Worm (Caenorhabditis elegans) whole organism, young adult: ENCODE results near the gene clec-9.

ENCODE experiments used
- C17E4.6 ChIP-seq: fragments of 200-800 bp; sonication (Bioruptor generic); IDR thresholded peaks from 2 replicates; pipeline ENCODE4 v1.3.6; 2022; ENCODE audit warnings: missing genetic modification reagents, missing genetic modification characterization, missing compliant biosample characterization
- F22D6.2 ChIP-seq: sonication (generic microtip); optimal IDR thresholded peaks from 2 replicates; lab custom pipeline; 2016; ENCODE audit warnings: mild to moderate bottlenecking, missing genetic modification characterization, missing compliant biosample characterization
- F39B2.1 ChIP-seq: fragments of 200-800 bp; sonication (Bioruptor generic); IDR thresholded peaks from 2 replicates; pipeline ENCODE4 v1.3.6; 2022; ENCODE audit warnings: missing genetic modification reagents, missing genetic modification characterization, missing compliant biosample characterization
- F49E8.2 ChIP-seq: sonication (generic microtip); optimal IDR thresholded peaks from 3 replicates; lab custom pipeline; 2017; ENCODE audit warnings: missing genetic modification characterization, mild to moderate bottlenecking, missing compliant biosample characterization, antibody characterized with exemption, moderate library complexity; ENCODE audit not compliant: insufficient read depth
- F55B11.4 ChIP-seq: sonication (generic microtip); optimal IDR thresholded peaks from 2 replicates; lab custom pipeline; 2016; ENCODE audit warnings: missing compliant biosample characterization, missing genetic modification characterization, borderline replicate concordance; ENCODE audit not compliant: insufficient read depth
- T26A5.8 ChIP-seq: sonication (generic microtip); optimal IDR thresholded peaks from 2 replicates; lab custom pipeline; 2016; ENCODE audit warnings: missing genetic modification characterization, missing compliant biosample characterization
- Y53F4B.3 ChIP-seq: fragments of 200-800 bp; sonication (Bioruptor generic); IDR thresholded peaks from 2 replicates; pipeline ENCODE4 v1.3.6; 2022; ENCODE audit warnings: missing genetic modification reagents, missing genetic modification characterization, missing compliant biosample characterization
- Y53G8AR.9 ChIP-seq: fragments of 200-800 bp; sonication (Bioruptor generic); conservative IDR thresholded peaks from 2 replicates; pipeline ENCODE4 v1.3.6; 2022; ENCODE audit warnings: missing genetic modification reagents, missing genetic modification characterization, missing compliant biosample characterization
- Y79H2A.3 ChIP-seq: fragments of 200-800 bp; sonication (Bioruptor generic); conservative IDR thresholded peaks from 2 replicates; pipeline ENCODE4 v1.3.6; 2022; ENCODE audit warnings: missing genetic modification reagents, missing genetic modification characterization, missing compliant biosample characterization
- attf-3 ChIP-seq: fragments of 200-800 bp; sonication (Bioruptor generic); conservative IDR thresholded peaks from 2 replicates; pipeline ENCODE4 v1.3.6; 2022; ENCODE audit warnings: missing genetic modification reagents, missing genetic modification characterization, missing compliant biosample characterization
- attf-5 ChIP-seq: fragments of 200-800 bp; sonication (Bioruptor generic); optimal IDR thresholded peaks from 2 replicates; lab custom pipeline; 2018; ENCODE audit warnings: mild to moderate bottlenecking, missing genetic modification characterization, missing compliant biosample characterization
- attf-6 ChIP-seq: fragments of 200-800 bp; sonication (Bioruptor generic); IDR thresholded peaks from 2 replicates; pipeline ENCODE4 v1.3.6; 2022; ENCODE audit warnings: missing genetic modification reagents, missing genetic modification characterization, missing compliant biosample characterization
- cebp-1 ChIP-seq, 2 experiments: fragments of 200-800 bp in 1 of 2; sonication (Bioruptor generic) in 1 of 2; sonication (generic microtip) in 1 of 2; IDR thresholded peaks in 1 of 2; optimal IDR thresholded peaks in 1 of 2; 2 replicates each; pipeline versions ENCODE4 v1.3.6 to Lab custom; 2017 to 2022; ENCODE audit warnings: missing compliant biosample characterization in 2 of 2, missing genetic modification characterization in 2 of 2, mild to moderate bottlenecking in 1 of 2, missing genetic modification reagents in 1 of 2, moderate library complexity in 1 of 2
- ceh-40 ChIP-seq: fragments of 200-800 bp; sonication (Bioruptor generic); IDR thresholded peaks from 2 replicates; pipeline ENCODE4 v1.3.6; 2022; ENCODE audit warnings: missing genetic modification characterization, missing compliant biosample characterization
- ceh-79 ChIP-seq: sonication (generic microtip); optimal IDR thresholded peaks from 2 replicates; lab custom pipeline; 2017; ENCODE audit warnings: mild to moderate bottlenecking, missing genetic modification characterization, missing compliant biosample characterization
- dpff-1 ChIP-seq: sonication (generic microtip); optimal IDR thresholded peaks from 2 replicates; lab custom pipeline; 2017; ENCODE audit warnings: mild to moderate bottlenecking, missing genetic modification characterization, missing compliant biosample characterization
- egrh-3 ChIP-seq: fragments of 200-800 bp; sonication (Bioruptor generic); IDR thresholded peaks from 2 replicates; pipeline ENCODE4 v1.3.6; 2022; ENCODE audit warnings: missing genetic modification reagents, missing genetic modification characterization, missing compliant biosample characterization
- hlh-12 ChIP-seq: sonication (generic microtip); optimal IDR thresholded peaks from 2 replicates; lab custom pipeline; 2016; ENCODE audit warnings: missing genetic modification characterization, missing compliant biosample characterization
- hsf-1 ChIP-seq: fragments of 200-800 bp; sonication (Bioruptor generic); IDR thresholded peaks from 2 replicates; pipeline ENCODE4 v1.3.6; 2022; ENCODE audit warnings: missing genetic modification reagents, missing genetic modification characterization, missing compliant biosample characterization
- lag-1 ChIP-seq: fragments of 200-800 bp; sonication (Bioruptor generic); IDR thresholded peaks from 2 replicates; pipeline ENCODE4 v1.3.6; 2022; ENCODE audit warnings: missing genetic modification reagents, missing genetic modification characterization, missing compliant biosample characterization
- lin-40 ChIP-seq: sonication (generic microtip); optimal IDR thresholded peaks from 2 replicates; lab custom pipeline; 2016; ENCODE audit warnings: missing genetic modification characterization, mild to moderate bottlenecking, missing compliant biosample characterization, missing genotype, missing genetic modification reagents
- lsl-1 ChIP-seq: fragments of 200-800 bp; sonication (Bioruptor generic); optimal IDR thresholded peaks from 2 replicates; lab custom pipeline; 2018; ENCODE audit warnings: mild to moderate bottlenecking, missing genetic modification characterization, moderate library complexity, missing compliant biosample characterization
- mes-4 ChIP-seq: sonication (generic microtip); optimal IDR thresholded peaks from 2 replicates; lab custom pipeline; 2016; ENCODE audit warnings: missing genotype, missing genetic modification characterization, missing compliant biosample characterization
- nfya-2 ChIP-seq: fragments of 200-800 bp; sonication (Bioruptor generic); IDR thresholded peaks from 2 replicates; pipeline ENCODE4 v1.3.6; 2022; ENCODE audit warnings: missing genetic modification reagents, missing genetic modification characterization, missing compliant biosample characterization
- pbrm-1 ChIP-seq: fragments of 200-800 bp; sonication (Bioruptor generic); IDR thresholded peaks from 2 replicates; pipeline ENCODE4 v1.3.6; 2022; ENCODE audit warnings: missing genetic modification reagents, missing genetic modification characterization, missing compliant biosample characterization
- sea-2 ChIP-seq: fragments of 200-800 bp; sonication (Bioruptor generic); IDR thresholded peaks from 2 replicates; pipeline ENCODE4 v1.3.6; 2022; ENCODE audit warnings: missing genetic modification characterization, missing compliant biosample characterization
- snpc-4 ChIP-seq, 5 experiments: fragments of 150-350 bp in 1 of 5; sonication (generic microtip) in 4 of 5; optimal IDR thresholded peaks; 2 replicates each; lab custom pipeline; 2014 to 2018; ENCODE audit warnings: missing genetic modification characterization in 5 of 5, missing biosample characterization in 3 of 5, antibody characterized with exemption in 2 of 5, mild to moderate bottlenecking in 2 of 5, missing compliant biosample characterization in 2 of 5, missing genotype in 2 of 5, moderate library complexity in 2 of 5, missing genetic modification reagents in 1 of 5
- tbp1 ChIP-seq: fragments of 200-800 bp; sonication (Bioruptor generic); optimal IDR thresholded peaks from 2 replicates; lab custom pipeline; 2018; ENCODE audit warnings: mild to moderate bottlenecking, missing genetic modification characterization, missing compliant biosample characterization
- unc-130 ChIP-seq: sonication (generic microtip); optimal IDR thresholded peaks from 2 replicates; lab custom pipeline; 2016; ENCODE audit warnings: missing genetic modification reagents, missing genetic modification characterization, missing compliant biosample characterization
- unc-62 ChIP-seq: fragments of 150-350 bp; optimal IDR thresholded peaks from 2 replicates; lab custom pipeline; 2014; ENCODE audit warnings: missing biosample characterization, missing genetic modification reagents, missing genetic modification characterization
- zim-3 ChIP-seq: sonication (generic microtip); optimal IDR thresholded peaks from 2 replicates; lab custom pipeline; 2017; ENCODE audit warnings: mild to moderate bottlenecking, missing genetic modification characterization, moderate library complexity, missing compliant biosample characterization
- ztf-18 ChIP-seq: sonication (generic microtip); optimal IDR thresholded peaks from 2 replicates; lab custom pipeline; 2016; ENCODE audit warnings: missing genotype, mild to moderate bottlenecking, missing genetic modification characterization, missing compliant biosample characterization
- ztf-22 ChIP-seq: fragments of 200-800 bp; sonication (Bioruptor generic); optimal IDR thresholded peaks from 2 replicates; lab custom pipeline; 2018; ENCODE audit warnings: mild to moderate bottlenecking, missing genetic modification characterization, moderate library complexity, missing compliant biosample characterization
- ztf-26 ChIP-seq: sonication (generic microtip); optimal IDR thresholded peaks from 2 replicates; lab custom pipeline; 2017; ENCODE audit warnings: missing genetic modification characterization, missing compliant biosample characterization

The clec-9 gene

DNA sequence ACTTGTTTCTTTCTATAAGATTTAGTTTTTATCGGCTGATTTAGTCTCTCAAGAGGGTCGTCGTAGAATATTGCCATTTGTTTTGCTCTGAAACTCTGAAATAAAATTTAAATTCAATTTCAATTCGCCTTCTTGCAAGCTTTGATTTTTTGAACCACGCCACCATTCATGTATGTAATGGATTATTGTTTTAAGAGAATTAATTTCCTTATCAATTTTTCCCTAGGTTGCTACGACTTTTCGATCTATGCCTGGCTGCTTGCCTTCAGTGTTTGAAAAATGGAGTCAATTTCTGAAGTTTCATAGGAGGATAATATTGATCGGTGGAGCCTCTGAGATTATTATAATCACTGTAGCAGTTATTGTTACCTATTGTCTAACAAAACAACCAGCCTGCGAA lies 29.1 kb upstream of the clec-9 start, which contains the start of the genes clec-38 and clec-34:
Gene clec-38 (minus strand): TSS at position 101 of the 400 bp plus-strand sequence.
Gene clec-34 (plus strand): TSS at position 248 of the 400 bp plus-strand sequence.
- TF ChIP-seq pbrm-1 (no peak), attf-3 (GFP tag; lab: Robert Waterston, UW) (no peak), F39B2.1 (no peak), tbp1 (GFP tag; lab: Kevin White, UChicago) (no peak)

DNA sequence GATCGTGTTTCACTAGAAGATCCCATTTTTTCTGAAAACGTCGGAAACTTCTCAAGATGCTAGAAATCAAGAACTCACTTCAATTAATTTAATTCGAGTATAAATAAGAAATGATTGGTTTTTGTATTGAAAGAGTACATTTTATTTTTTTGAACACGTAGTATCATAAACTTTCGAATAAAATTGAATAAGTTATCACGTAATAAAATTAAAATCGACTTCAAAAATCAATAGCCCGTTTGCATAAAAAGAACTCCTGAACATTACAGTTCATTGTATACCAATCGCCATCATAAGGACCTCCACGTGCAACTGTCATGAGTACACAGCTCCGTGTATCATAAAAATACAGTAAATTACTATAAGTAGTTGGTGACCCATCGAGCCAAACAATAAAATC lies 27.2 kb upstream of the clec-9 start, which contains the start of gene T25E12.16:
Gene T25E12.16 (minus strand): TSS at position 101 of the 400 bp plus-strand sequence.
- TF ChIP-seq F22D6.2 (no peak), hlh-12 (tag; lab: Kevin White, UChicago) (no peak), unc-130 (no peak), zim-3 (tag; lab: Kevin White, UChicago) (no peak), cebp-1 (GFP tag; IDR thresholded peaks at IDR 0.05; lab: Robert Waterston, UW) (no peak), cebp-1 (tag; optimal IDR thresholded peaks at IDR 0.05; lab: Kevin White, UChicago) (no peak), Y53G8AR.9 (GFP tag; lab: Robert Waterston, UW) (no peak), sea-2 (GFP tag; lab: Robert Waterston, UW) (no peak), Y79H2A.3 (GFP tag; lab: Robert Waterston, UW) (no peak), dpff-1 (no peak), F49E8.2 (tag; lab: Kevin White, UChicago) (no peak), hsf-1 (no peak), C17E4.6 (no peak), ztf-18 (tag; lab: Kevin White, UChicago) (no peak), ceh-40 (GFP tag; lab: Robert Waterston, UW) (no peak), ztf-26 (tag; lab: Kevin White, UChicago) (no peak), ceh-79 (tag; lab: Kevin White, UChicago) (no peak)

DNA sequence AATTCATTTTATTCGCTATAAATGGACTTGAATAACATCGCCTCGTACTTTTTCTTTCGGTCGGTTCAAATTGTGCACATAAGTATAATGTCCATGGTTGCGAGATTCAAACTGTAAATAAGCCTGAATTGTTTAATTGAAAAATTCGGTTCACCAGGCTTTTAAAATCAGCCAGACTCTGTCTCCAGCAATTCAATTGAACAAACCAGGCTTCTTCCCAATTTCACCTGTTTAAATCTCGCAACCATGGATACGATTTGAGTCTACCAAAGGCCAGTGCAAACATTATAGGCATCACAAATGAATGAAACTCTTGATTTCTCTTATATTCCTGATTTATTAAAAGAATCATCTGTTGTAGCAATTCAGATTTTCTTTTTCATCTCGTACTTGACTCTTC lies 25.2 kb upstream of the clec-9 start, which contains the start of gene srz-100:
Gene srz-100 (plus strand): TSS at position 301 of the 400 bp plus-strand sequence.
- no peak for TF ChIP-seq tbp1 (GFP tag; lab: Kevin White, UChicago)
- no peak for TF ChIP-seq hlh-12 (tag; lab: Kevin White, UChicago)
- no peak for TF ChIP-seq attf-6 (GFP tag; lab: Robert Waterston, UW)
- no peak for TF ChIP-seq nfya-2 (GFP tag; lab: Robert Waterston, UW)
- TF ChIP-seq attf-5 (GFP tag; lab: Kevin White, UChicago) = no peak
- no peak for TF ChIP-seq egrh-3 (GFP tag; lab: Robert Waterston, UW)
- TF ChIP-seq sea-2 (GFP tag; lab: Robert Waterston, UW) = no peak

DNA sequence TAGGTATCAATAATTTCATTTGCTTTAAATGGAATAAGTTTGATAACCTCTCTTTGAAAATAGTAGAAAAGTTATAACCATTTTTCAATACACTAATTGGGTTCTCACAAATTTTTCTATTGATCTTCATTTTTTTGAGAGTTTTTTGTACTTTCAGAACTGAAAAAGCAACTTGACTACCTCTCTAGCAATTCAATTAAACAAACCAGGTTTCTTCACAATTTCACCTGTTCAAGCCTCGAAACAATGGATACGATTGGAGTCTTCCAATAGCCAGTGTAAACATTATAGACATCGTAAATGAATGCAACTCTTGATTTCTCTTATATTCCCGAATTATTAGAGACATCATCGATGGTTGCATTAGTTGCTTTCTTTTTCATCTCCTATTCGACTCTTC lies 23.5 kb upstream of the clec-9 start, which contains the start of gene srz-99:
Gene srz-99 (plus strand): TSS at position 301 of the 400 bp plus-strand sequence.
- TF ChIP-seq lag-1 (GFP tag; lab: Robert Waterston, UW) (no peak), unc-130 (no peak), lsl-1 (GFP tag; lab: Kevin White, UChicago) (no peak), mes-4 (tag; lab: Kevin White, UChicago) (no peak), Y53F4B.3 (GFP tag; lab: Robert Waterston, UW) (no peak), T26A5.8 (tag; lab: Kevin White, UChicago) (no peak), ztf-22 (GFP tag; lab: Kevin White, UChicago) (no peak), snpc-4 (GFP tag; optimal IDR thresholded peaks at IDR 0.05; lab: Kevin White, UChicago) (no peak), snpc-4 (tag; optimal IDR thresholded peaks at IDR 0.05; lab: Kevin White, UChicago) (no peak), nfya-2 (GFP tag; lab: Robert Waterston, UW) (no peak), F55B11.4 (tag; lab: Kevin White, UChicago) (no peak), unc-62 (GFP tag; lab: Kevin White, UChicago) (no peak), lin-40 (tag; lab: Kevin White, UChicago) (no peak)
